Fruit fly (Drosophila melanogaster) whole organism, embryonic: Measurements from ENCODE around the gene CG14684.

Source experiments
- CG10274 ChIP-seq: fragments of 200-800 bp; sonication (Bioruptor generic); optimal IDR thresholded peaks from 3 replicates; lab custom pipeline; 2017; ENCODE audit warnings: missing biosample characterization, mild to moderate bottlenecking, missing genetic modification characterization
- CG11085 ChIP-seq: fragments of 200-800 bp; sonication (Bioruptor generic); IDR thresholded peaks from 2 replicates; pipeline ENCODE4 v1.3.6; 2022; ENCODE audit warnings: missing biosample characterization, missing genetic modification characterization
- CG11093 ChIP-seq: fragments of 200-800 bp; sonication (Bioruptor generic); IDR thresholded peaks from 3 replicates; pipeline ENCODE4 v1.3.6; 2022; ENCODE audit warnings: missing biosample characterization, missing genetic modification characterization
- CG11456 ChIP-seq: fragments of 200-800 bp; sonication (Bioruptor generic); IDR thresholded peaks from 3 replicates; pipeline ENCODE4 v1.3.6; 2022; ENCODE audit warnings: missing biosample characterization, missing genetic modification characterization
- CG12155 ChIP-seq: fragments of 200-800 bp; sonication (Bioruptor generic); optimal IDR thresholded peaks from 3 replicates; lab custom pipeline; 2016; ENCODE audit warnings: missing biosample characterization, missing genetic modification characterization
- CG12219 ChIP-seq: fragments of 200-800 bp; sonication (Bioruptor generic); optimal IDR thresholded peaks from 3 replicates; lab custom pipeline; 2018; ENCODE audit warnings: missing biosample characterization, mild to moderate bottlenecking, missing genetic modification characterization
- CG12942 ChIP-seq: fragments of 200-800 bp; sonication (Bioruptor generic); optimal IDR thresholded peaks from 3 replicates; lab custom pipeline; 2016; ENCODE audit warnings: missing biosample characterization, missing genetic modification characterization
- CG13296 ChIP-seq: fragments of 200-800 bp; sonication (Bioruptor generic); optimal IDR thresholded peaks from 3 replicates; lab custom pipeline; 2018; ENCODE audit warnings: missing biosample characterization, mild to moderate bottlenecking, missing genetic modification characterization
- CG14710 ChIP-seq: fragments of 200-800 bp; sonication (Bioruptor generic); optimal IDR thresholded peaks from 3 replicates; lab custom pipeline; 2019; ENCODE audit warnings: missing biosample characterization, mild to moderate bottlenecking, missing genetic modification characterization, moderate library complexity
- CG14860 ChIP-seq: fragments of 200-800 bp; sonication (Bioruptor generic); IDR thresholded peaks from 3 replicates; pipeline ENCODE4 v1.3.6; 2022; ENCODE audit warnings: missing biosample characterization, missing genetic modification characterization; ENCODE audit not compliant: partially characterized antibody
- CG1603 ChIP-seq: fragments of 200-800 bp; sonication (Bioruptor generic); optimal IDR thresholded peaks from 2 replicates; lab custom pipeline; 2019; ENCODE audit warnings: missing biosample characterization, mild to moderate bottlenecking, missing genetic modification characterization, moderate library complexity
- CG18476 ChIP-seq: fragments of 200-800 bp; sonication (Bioruptor generic); optimal IDR thresholded peaks from 2 replicates; lab custom pipeline; 2016; ENCODE audit warnings: missing biosample characterization, mild to moderate bottlenecking, missing genetic modification characterization
- CG2875 ChIP-seq: fragments of 200-800 bp; sonication (Bioruptor generic); optimal IDR thresholded peaks from 2 replicates; lab custom pipeline; 2017; ENCODE audit warnings: missing biosample characterization, mild to moderate bottlenecking, missing genetic modification characterization, missing genetic modification reagents
- CG30403 ChIP-seq: fragments of 200-800 bp; sonication (Bioruptor generic); optimal IDR thresholded peaks from 3 replicates; lab custom pipeline; 2016; ENCODE audit warnings: missing biosample characterization, missing genetic modification characterization
- CG31441 ChIP-seq: fragments of 200-800 bp; sonication (Bioruptor generic); IDR thresholded peaks from 2 replicates; pipeline ENCODE4 v1.3.6; 2022; ENCODE audit warnings: missing biosample characterization, missing genetic modification characterization
- CG4282 ChIP-seq: fragments of 200-800 bp; sonication (Bioruptor generic); optimal IDR thresholded peaks from 2 replicates; lab custom pipeline; 2016; ENCODE audit warnings: missing biosample characterization, missing genetic modification characterization
- CG4707 ChIP-seq: fragments of 200-800 bp; sonication (Bioruptor generic); optimal IDR thresholded peaks from 2 replicates; lab custom pipeline; 2018; ENCODE audit warnings: missing biosample characterization, mild to moderate bottlenecking, missing genetic modification characterization, moderate library complexity
- CG4820 ChIP-seq: fragments of 200-800 bp; sonication (Bioruptor generic); optimal IDR thresholded peaks from 3 replicates; lab custom pipeline; 2016; ENCODE audit warnings: missing biosample characterization, missing genetic modification characterization
- CG8089 ChIP-seq: fragments of 200-800 bp; sonication (Bioruptor generic); optimal IDR thresholded peaks from 3 replicates; lab custom pipeline; 2016; ENCODE audit warnings: missing biosample characterization, missing genetic modification characterization
- E2f1 ChIP-seq: fragments of 200-800 bp; sonication (Bioruptor generic); IDR thresholded peaks from 2 replicates; pipeline ENCODE4 v1.3.6; 2022; ENCODE audit warnings: missing biosample characterization, missing genetic modification characterization
- Fer2 ChIP-seq: fragments of 200-800 bp; sonication (Bioruptor generic); optimal IDR thresholded peaks from 2 replicates; lab custom pipeline; 2018; ENCODE audit warnings: missing biosample characterization, mild to moderate bottlenecking, missing genetic modification characterization, moderate library complexity
- Gug ChIP-seq: fragments of 200-800 bp; sonication (Bioruptor generic); IDR thresholded peaks from 4 replicates; pipeline ENCODE4 v1.3.6; 2022; ENCODE audit warnings: missing biosample characterization, missing genetic modification characterization
- H15 ChIP-seq: fragments of 200-800 bp; sonication (Bioruptor generic); IDR thresholded peaks from 3 replicates; pipeline ENCODE4 v1.3.6; 2022; ENCODE audit warnings: missing biosample characterization, missing genetic modification characterization
- HHEX ChIP-seq: fragments of 200-800 bp; sonication (Bioruptor generic); optimal IDR thresholded peaks from 3 replicates; lab custom pipeline; 2017; ENCODE audit warnings: missing biosample characterization, mild to moderate bottlenecking, missing genetic modification characterization, missing genetic modification reagents
- HLH4C ChIP-seq: fragments of 200-800 bp; sonication (Bioruptor generic); IDR thresholded peaks from 3 replicates; pipeline ENCODE4 v1.3.6; 2022; ENCODE audit warnings: missing biosample characterization, missing genetic modification characterization; ENCODE audit not compliant: partially characterized antibody
- HmgZ ChIP-seq: fragments of 200-800 bp; sonication (Bioruptor generic); optimal IDR thresholded peaks from 2 replicates; lab custom pipeline; 2018; ENCODE audit warnings: missing biosample characterization, mild to moderate bottlenecking, missing genetic modification characterization
- Hmx ChIP-seq: fragments of 200-800 bp; sonication (Bioruptor generic); optimal IDR thresholded peaks from 2 replicates; lab custom pipeline; 2016; ENCODE audit warnings: missing biosample characterization, missing genetic modification characterization
- Lpt ChIP-seq: fragments of >200 bp; optimal IDR thresholded peaks from 2 replicates; lab custom pipeline; 2018; ENCODE audit warnings: missing biosample characterization, missing genetic modification characterization
- Oaz ChIP-seq: fragments of 200-800 bp; sonication (Bioruptor generic); IDR thresholded peaks from 2 replicates; pipeline ENCODE4 v1.3.6; 2022; ENCODE audit warnings: missing biosample characterization, missing genetic modification characterization
- Sox100B ChIP-seq: fragments of 200-800 bp; sonication (Bioruptor generic); optimal IDR thresholded peaks from 3 replicates; lab custom pipeline; 2018; ENCODE audit warnings: missing biosample characterization, mild to moderate bottlenecking, missing genetic modification characterization
- Sox102F ChIP-seq: fragments of 200-800 bp; sonication (Bioruptor generic); optimal IDR thresholded peaks from 2 replicates; lab custom pipeline; 2018; ENCODE audit warnings: missing biosample characterization, mild to moderate bottlenecking, missing genetic modification characterization, moderate library complexity
- Spps ChIP-seq: fragments of 200-800 bp; sonication (Bioruptor generic); optimal IDR thresholded peaks from 2 replicates; lab custom pipeline; 2018; ENCODE audit warnings: missing biosample characterization, mild to moderate bottlenecking, missing genetic modification characterization
- Sry-δ ChIP-seq: fragments of 200-800 bp; sonication (Bioruptor generic); optimal IDR thresholded peaks from 2 replicates; lab custom pipeline; 2016; ENCODE audit warnings: missing biosample characterization, missing genetic modification characterization
- Usf ChIP-seq: fragments of 200-800 bp; sonication (Bioruptor generic); optimal IDR thresholded peaks from 2 replicates; lab custom pipeline; 2017; ENCODE audit warnings: missing genotype, missing biosample characterization, missing genetic modification characterization
- ase ChIP-seq: fragments of 200-800 bp; sonication (Bioruptor generic); IDR thresholded peaks from 3 replicates; pipeline ENCODE4 v1.3.6; 2022; ENCODE audit warnings: missing biosample characterization, missing genetic modification characterization
- cg ChIP-seq: fragments of 200-800 bp; sonication (Bioruptor generic); optimal IDR thresholded peaks from 3 replicates; lab custom pipeline; 2019; ENCODE audit warnings: missing biosample characterization, mild to moderate bottlenecking, missing genetic modification characterization, moderate library complexity
- crc ChIP-seq: fragments of 200-800 bp; sonication (Bioruptor generic); optimal IDR thresholded peaks from 2 replicates; lab custom pipeline; 2016; ENCODE audit warnings: missing biosample characterization, missing genetic modification characterization
- da ChIP-seq: fragments of 200-800 bp; sonication (Bioruptor generic); optimal IDR thresholded peaks from 2 replicates; lab custom pipeline; 2016; ENCODE audit warnings: missing biosample characterization, missing genetic modification characterization
- dpn ChIP-seq, 2 experiments: fragments of 200-800 bp; sonication (Bioruptor generic); optimal IDR thresholded peaks; 3 replicates each; lab custom pipeline; 2016; ENCODE audit warnings: missing biosample characterization in 2 of 2, missing genetic modification characterization in 2 of 2
- eve ChIP-seq, 2 experiments: fragments of >200 bp; optimal IDR thresholded peaks; 2 replicates each; lab custom pipeline; 2017; ENCODE audit warnings: missing biosample characterization in 2 of 2, missing genetic modification characterization in 2 of 2
- gsb-n ChIP-seq: fragments of 200-800 bp; sonication (Bioruptor generic); optimal IDR thresholded peaks from 3 replicates; lab custom pipeline; 2018; ENCODE audit warnings: missing biosample characterization, mild to moderate bottlenecking, missing genetic modification characterization
- hb ChIP-seq: fragments of 200-800 bp; sonication (Bioruptor generic); IDR thresholded peaks from 3 replicates; pipeline ENCODE4 v1.3.6; 2022; ENCODE audit warnings: missing biosample characterization, missing genetic modification characterization; ENCODE audit not compliant: partially characterized antibody
- hbn ChIP-seq: fragments of 200-800 bp; sonication (Bioruptor generic); IDR thresholded peaks from 2 replicates; pipeline ENCODE4 v1.3.6; 2022; ENCODE audit warnings: missing biosample characterization, missing genetic modification characterization; ENCODE audit not compliant: partially characterized antibody
- her ChIP-seq: fragments of 200-800 bp; sonication (Bioruptor generic); optimal IDR thresholded peaks from 2 replicates; lab custom pipeline; 2016; ENCODE audit warnings: missing biosample characterization, missing genetic modification characterization
- klu ChIP-seq: fragments of 200-800 bp; sonication (Bioruptor generic); IDR thresholded peaks from 2 replicates; pipeline ENCODE4 v1.3.6; 2022; ENCODE audit warnings: missing biosample characterization, missing genetic modification characterization
- lab ChIP-seq: fragments of 200-800 bp; sonication (Bioruptor generic); optimal IDR thresholded peaks from 3 replicates; lab custom pipeline; 2017; ENCODE audit warnings: missing biosample characterization, missing genetic modification characterization, mild to moderate bottlenecking, moderate library complexity, missing genetic modification reagents
- lilli ChIP-seq: fragments of 200-800 bp; sonication (Bioruptor generic); optimal IDR thresholded peaks from 3 replicates; lab custom pipeline; 2016; ENCODE audit warnings: missing biosample characterization, missing genetic modification characterization
- oc ChIP-seq: fragments of 200-800 bp; sonication (Bioruptor generic); optimal IDR thresholded peaks from 2 replicates; lab custom pipeline; 2018; ENCODE audit warnings: missing biosample characterization, mild to moderate bottlenecking, missing genetic modification characterization, moderate library complexity
- shn ChIP-seq: fragments of 200-800 bp; sonication (Bioruptor generic); optimal IDR thresholded peaks from 3 replicates; lab custom pipeline; 2016; ENCODE audit warnings: missing biosample characterization, missing genetic modification characterization
- sna ChIP-seq: fragments of 200-800 bp; sonication (Bioruptor generic); IDR thresholded peaks from 2 replicates; pipeline ENCODE4 v1.3.6; 2022; ENCODE audit warnings: missing biosample characterization, missing genetic modification characterization; ENCODE audit not compliant: partially characterized antibody
- vnd ChIP-seq: fragments of 200-800 bp; sonication (Bioruptor generic); IDR thresholded peaks from 3 replicates; pipeline ENCODE4 v1.3.6; 2022; ENCODE audit warnings: missing biosample characterization, missing genetic modification characterization; ENCODE audit not compliant: partially characterized antibody

Gene CG14684

DNA sequence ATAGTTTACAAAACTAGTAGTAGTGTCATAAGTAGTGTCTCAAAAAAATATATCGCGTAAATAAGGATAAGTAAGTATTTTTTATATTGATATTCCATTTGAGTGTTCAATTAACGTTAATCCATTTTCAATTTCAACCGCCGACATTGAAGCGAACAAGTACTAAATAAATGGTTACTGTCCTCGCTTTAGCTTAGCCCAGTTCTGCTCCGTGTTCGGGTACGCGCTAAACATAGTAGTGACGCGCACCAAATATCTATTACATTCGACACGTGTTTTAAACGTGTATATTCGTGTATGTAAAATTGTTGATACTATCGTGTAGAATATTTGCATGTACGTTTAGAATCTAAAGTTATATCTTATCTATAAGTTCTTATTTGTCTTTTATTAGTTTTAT is 31.7 kb upstream of the CG14684 start (continued):
- TF ChIP-seq CG2875 (GFP tag; lab: Kevin White, UChicago) (no peak), shn (GFP tag; lab: Kevin White, UChicago) (peak; percentile 31), CG11456 (GFP tag; lab: Robert Waterston, UW) (no peak), CG8089 (GFP tag; lab: Kevin White, UChicago) (no peak), CG13296 (GFP tag; lab: Kevin White, UChicago) (no peak), Sox102F (GFP tag; lab: Kevin White, UChicago) (no peak), CG18476 (no peak), CG12942 (GFP tag; lab: Kevin White, UChicago) (peak; percentile 23), sna (GFP tag; lab: Robert Waterston, UW) (peak; percentile 73; the same call in 1 of the 2 replicates), CG10274 (no peak), hbn (GFP tag; lab: Robert Waterston, UW) (peak; percentile 74), HHEX (GFP tag; lab: Kevin White, UChicago) (no peak), CG4820 (GFP tag; lab: Kevin White, UChicago) (no peak), CG12155 (GFP tag; lab: Kevin White, UChicago) (peak; percentile 15), CG1603 (peak; percentile 78), Sox100B (no peak), eve (GFP tag; optimal IDR thresholded peaks at IDR 0.05; lab: Kevin White, UChicago) (no peak), E2f1 (no peak), vnd (peak; percentile 61), Spps (tag; lab: Kevin White, UChicago) (peak; percentile 25), oc (tag; lab: Kevin White, UChicago) (peak; percentile 26), CG4282 (GFP tag; lab: Kevin White, UChicago) (peak; percentile 0), dpn (GFP tag; optimal IDR thresholded peaks at IDR 0.05; lab: Kevin White, UChicago) (peak; percentile 27 to 66), her (peak; percentile 53), Fer2 (no peak), Gug (GFP tag; lab: Robert Waterston, UW) (no peak), gsb-n (tag; lab: Kevin White, UChicago) (no peak), Usf (no peak), CG11085 (no peak), crc (GFP tag; lab: Kevin White, UChicago) (no peak), hb (GFP tag; lab: Robert Waterston, UW) (peak; percentile 69; the same call in 2 of the 3 replicates), Lpt (no peak), lab (GFP tag; lab: Kevin White, UChicago) (peak; percentile 65), Hmx (GFP tag; lab: Kevin White, UChicago) (no peak), CG14860 (GFP tag; lab: Robert Waterston, UW) (peak; percentile 55; the same call in 2 of the 3 replicates), Oaz (GFP tag; lab: Robert Waterston, UW) (no peak), HmgZ (peak; percentile 93), CG11093 (no peak), ase (GFP tag; lab: Robert Waterston, UW) (no peak), CG4707 (GFP tag; lab: Kevin White, UChicago) (no peak), lilli (GFP tag; lab: Kevin White, UChicago) (peak; percentile 3), Sry-δ (GFP tag; lab: Kevin White, UChicago) (peak; percentile 52), cg (GFP tag; lab: Kevin White, UChicago) (no peak), klu (GFP tag; lab: Robert Waterston, UW) (no peak), CG12219 (no peak), da (no peak), HLH4C (peak; percentile 52; the same call in 1 of the 3 replicates), CG30403 (GFP tag; lab: Kevin White, UChicago) (no peak), CG14710 (tag; lab: Kevin White, UChicago) (peak; percentile 68), H15 (GFP tag; lab: Robert Waterston, UW) (no peak), CG31441 (GFP tag; lab: Robert Waterston, UW) (no peak)
